Fruit fly (Drosophila melanogaster): Measurements from ENCODE around the gene TTLL1A.
A peak's percentile ranks its signal among the peaks of the same experiment; 100 is the strongest.

dm6 chrX:17174115-17174514 lies 28.3 kb downstream of the TTLL1A start:
- no peak for TF ChIP-seq CG9948 (tag; optimal IDR thresholded peaks at IDR 0.05)
- TF ChIP-seq CG13204 (GFP tag; optimal IDR thresholded peaks at IDR 0.05) = no peak
- TF ChIP-seq CG8159 (tag; optimal IDR thresholded peaks at IDR 0.05) = no peak
- TF ChIP-seq D1 (tag; optimal IDR thresholded peaks at IDR 0.05) = no peak
- no peak for TF ChIP-seq Pif1B (GFP tag; optimal IDR thresholded peaks at IDR 0.05)
- TF ChIP-seq rn (GFP tag; IDR thresholded peaks at IDR 0.05) = no peak
- no peak for TF ChIP-seq Snoo (tag; optimal IDR thresholded peaks at IDR 0.05)
- peak; percentile 32; the same call in 1 of the 2 replicates for TF ChIP-seq Ets98B (GFP tag; IDR thresholded peaks at IDR 0.05)
